Worm (Caenorhabditis elegans): ENCODE results near the gene srbc-13.

ce11 chrV:858841-859456 lies 11.3 kb downstream of the srbc-13 start:
- TF ChIP-seq tab-1 (GFP tag; IDR thresholded peaks at IDR 0.05) (no peak), klf-2 (GFP tag; conservative IDR thresholded peaks at IDR 0.05) (no peak), ztf-29 (GFP tag; IDR thresholded peaks at IDR 0.05) (0 out of 2 replicates have a peak, but pooled peaks have one; percentile 17), cog-1 (tag; optimal IDR thresholded peaks at IDR 0.05) (no peak), T22C8.4 (GFP tag; IDR thresholded peaks at IDR 0.05) (no peak), med-1 (GFP tag; optimal IDR thresholded peaks at IDR 0.05; ENCODE audit: insufficient read depth) (no peak)

Data from whole organism, midembryonic.